Fruit fly (Drosophila melanogaster): ENCODE data around the gene CG31441.

The CG31441 gene

dm6 chr3R:11231705-11232261 lies 4.3 kb upstream of the CG31441 start, which contains the start of the genes CG17187 and Dph3:
Gene CG17187 (minus strand): TSS chr3R:11231879.
Gene Dph3 (plus strand): TSS chr3R:11231912.
- TF ChIP-seq psq (optimal IDR thresholded peaks at IDR 0.05), result no peak
- no peak for TF ChIP-seq EcR (GFP tag; optimal IDR thresholded peaks at IDR 0.05)
- no peak for TF ChIP-seq Dll (optimal IDR thresholded peaks at IDR 0.05)
- no peak for TF ChIP-seq CG8478 (optimal IDR thresholded peaks at IDR 0.05)
- TF ChIP-seq usp (GFP tag; optimal IDR thresholded peaks at IDR 0.05), result no peak
- TF ChIP-seq pan (optimal IDR thresholded peaks at IDR 0.05), result no peak

DNA sequence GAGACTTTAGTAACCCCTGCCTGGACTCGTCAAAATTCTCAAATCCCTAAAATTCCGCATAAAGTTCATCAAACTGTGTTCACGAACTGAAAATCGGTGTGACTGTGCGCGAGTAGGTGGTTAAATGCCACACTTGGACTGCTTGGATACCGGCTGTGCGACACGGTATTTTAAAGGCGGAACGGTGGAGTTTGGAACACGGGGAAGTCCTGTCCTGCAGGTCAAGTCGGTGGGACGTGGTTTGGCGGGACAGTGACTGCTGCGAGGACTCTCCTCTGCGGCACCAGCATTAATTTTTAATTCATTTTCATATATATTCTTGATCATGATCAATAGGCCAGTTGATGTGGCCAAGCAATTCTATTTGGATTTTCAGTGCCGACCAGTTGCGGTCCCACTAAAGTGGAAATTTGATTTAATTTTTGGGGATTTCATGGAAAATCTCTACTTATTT lies 1.1 kb upstream of the CG31441 start, which contains the start of the genes Arfip and CG17721:
Gene Arfip (minus strand): TSS at position 96 of the 454 bp plus-strand sequence.
Gene CG17721 (plus strand): TSS at position 223 of the 454 bp plus-strand sequence.
- TF ChIP-seq Dll (optimal IDR thresholded peaks at IDR 0.05) (no peak), EcR (GFP tag; optimal IDR thresholded peaks at IDR 0.05) (no peak), pan (optimal IDR thresholded peaks at IDR 0.05) (no peak), psq (optimal IDR thresholded peaks at IDR 0.05) (no peak), CG8478 (optimal IDR thresholded peaks at IDR 0.05) (no peak), usp (GFP tag; optimal IDR thresholded peaks at IDR 0.05) (no peak)

DNA sequence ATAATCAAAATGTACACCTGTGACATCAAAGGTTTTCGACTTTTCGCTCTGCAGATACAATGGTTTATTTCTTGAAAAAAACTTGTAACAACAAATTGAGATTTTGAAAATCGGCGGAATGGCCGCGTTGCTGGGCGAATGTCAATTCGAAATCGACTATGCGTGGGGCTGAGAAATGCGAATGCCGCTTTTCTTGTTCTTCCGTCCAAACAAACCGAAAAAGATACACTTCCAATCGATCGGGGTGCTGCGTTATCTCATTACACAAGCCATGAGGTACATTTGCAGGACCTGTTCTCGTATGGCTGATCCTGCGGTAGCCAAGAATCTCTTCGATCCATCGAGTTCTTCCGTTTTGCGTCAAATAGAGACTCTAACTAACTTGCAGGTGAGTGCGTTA lies 1.5 kb downstream of the CG31441 start, which contains the start of gene CG31388:
Gene CG31388 (plus strand): TSS at position 218 of the 400 bp plus-strand sequence.
- TF ChIP-seq psq (optimal IDR thresholded peaks at IDR 0.05), result no peak
- no peak for TF ChIP-seq Dll (optimal IDR thresholded peaks at IDR 0.05)
- TF ChIP-seq pan (optimal IDR thresholded peaks at IDR 0.05), result no peak
- TF ChIP-seq EcR (GFP tag; optimal IDR thresholded peaks at IDR 0.05), result no peak
- TF ChIP-seq usp (GFP tag; optimal IDR thresholded peaks at IDR 0.05), result no peak
- no peak for TF ChIP-seq CG8478 (optimal IDR thresholded peaks at IDR 0.05)

DNA sequence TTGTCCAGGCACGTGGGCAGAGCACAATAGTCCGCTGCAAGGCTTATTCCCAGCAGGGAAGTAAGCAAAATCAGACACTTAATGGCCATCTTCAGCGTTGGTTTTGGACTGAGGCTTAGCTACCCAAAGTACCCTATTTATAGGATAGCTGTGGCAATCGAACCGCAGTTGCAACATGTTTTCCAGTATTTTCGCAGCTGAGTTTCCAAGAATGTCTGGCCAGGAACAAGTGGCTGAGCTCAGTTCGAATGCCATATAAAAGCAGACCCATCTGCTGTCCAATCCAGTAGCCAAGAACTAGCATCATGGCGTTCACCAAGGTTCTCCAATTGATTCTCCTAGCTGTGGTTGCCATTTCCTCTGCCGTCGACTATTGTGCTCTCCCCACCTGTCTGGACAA lies 4.8 kb downstream of the CG31441 start, which contains the start of the genes scpr-B and scpr-A:
Gene scpr-B (minus strand): TSS at position 101 of the 400 bp plus-strand sequence.
Gene scpr-A (plus strand): TSS at position 293 of the 400 bp plus-strand sequence.
- TF ChIP-seq usp (GFP tag; optimal IDR thresholded peaks at IDR 0.05) (no peak), pan (optimal IDR thresholded peaks at IDR 0.05) (no peak), EcR (GFP tag; optimal IDR thresholded peaks at IDR 0.05) (no peak), CG8478 (optimal IDR thresholded peaks at IDR 0.05) (no peak), Dll (optimal IDR thresholded peaks at IDR 0.05) (no peak), psq (optimal IDR thresholded peaks at IDR 0.05) (no peak)

dm6 chr3R:11243057-11243740 lies 7.1 kb downstream of the CG31441 start:
- TF ChIP-seq EcR (GFP tag; optimal IDR thresholded peaks at IDR 0.05) (no peak), CG8478 (optimal IDR thresholded peaks at IDR 0.05) (no peak), psq (optimal IDR thresholded peaks at IDR 0.05) (no peak), pan (optimal IDR thresholded peaks at IDR 0.05) (no peak), usp (GFP tag; optimal IDR thresholded peaks at IDR 0.05) (no peak), Dll (optimal IDR thresholded peaks at IDR 0.05) (no peak)

- TF ChIP-seq EcR (GFP tag; optimal IDR thresholded peaks at IDR 0.05), result no peak
- TF ChIP-seq Dll (optimal IDR thresholded peaks at IDR 0.05), result no peak
- no peak for TF ChIP-seq usp (GFP tag; optimal IDR thresholded peaks at IDR 0.05)
- no peak for TF ChIP-seq psq (optimal IDR thresholded peaks at IDR 0.05)
- no peak for TF ChIP-seq pan (optimal IDR thresholded peaks at IDR 0.05)
- TF ChIP-seq CG8478 (optimal IDR thresholded peaks at IDR 0.05), result no peak
Observed at dm6 chr3R:11243951-11244660, 8.0 kb downstream of the CG31441 start, which contains the start of the genes CG17734 and CG5214. Gene CG17734 (minus strand): TSS chr3R:11243999. Gene CG5214 (plus strand): TSS chr3R:11244302.

DNA sequence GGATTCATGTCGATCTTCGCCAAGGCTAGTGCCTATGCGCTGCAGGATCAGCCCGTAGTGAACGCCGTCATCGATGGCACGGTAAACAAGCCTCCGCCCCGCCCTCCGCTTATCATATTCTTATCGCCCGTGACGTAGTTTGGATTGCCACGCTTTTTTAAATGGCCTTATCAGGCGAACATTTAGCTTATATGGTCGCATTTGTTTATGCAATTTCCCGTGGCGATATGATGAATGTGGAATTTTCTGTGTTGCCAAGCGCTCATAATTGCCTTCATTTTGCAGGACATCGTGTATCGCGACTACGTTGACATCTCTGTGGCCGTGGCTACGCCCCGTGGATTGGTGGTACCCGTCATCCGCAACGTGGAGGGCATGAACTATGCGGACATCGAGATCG lies 9.7 kb downstream of the CG31441 start:
- no peak for TF ChIP-seq CG8478 (optimal IDR thresholded peaks at IDR 0.05)
- no peak for TF ChIP-seq EcR (GFP tag; optimal IDR thresholded peaks at IDR 0.05)
- no peak for TF ChIP-seq pan (optimal IDR thresholded peaks at IDR 0.05)
- TF ChIP-seq usp (GFP tag; optimal IDR thresholded peaks at IDR 0.05), result no peak
- TF ChIP-seq psq (optimal IDR thresholded peaks at IDR 0.05), result no peak
- TF ChIP-seq Dll (optimal IDR thresholded peaks at IDR 0.05), result no peak

- TF ChIP-seq usp (GFP tag; optimal IDR thresholded peaks at IDR 0.05) (no peak), psq (optimal IDR thresholded peaks at IDR 0.05) (no peak), EcR (GFP tag; optimal IDR thresholded peaks at IDR 0.05) (no peak), Dll (optimal IDR thresholded peaks at IDR 0.05) (no peak), CG8478 (optimal IDR thresholded peaks at IDR 0.05) (no peak), pan (optimal IDR thresholded peaks at IDR 0.05) (no peak)
Observed at dm6 chr3R:11246865-11247264, 10.8 kb downstream of the CG31441 start.

DNA sequence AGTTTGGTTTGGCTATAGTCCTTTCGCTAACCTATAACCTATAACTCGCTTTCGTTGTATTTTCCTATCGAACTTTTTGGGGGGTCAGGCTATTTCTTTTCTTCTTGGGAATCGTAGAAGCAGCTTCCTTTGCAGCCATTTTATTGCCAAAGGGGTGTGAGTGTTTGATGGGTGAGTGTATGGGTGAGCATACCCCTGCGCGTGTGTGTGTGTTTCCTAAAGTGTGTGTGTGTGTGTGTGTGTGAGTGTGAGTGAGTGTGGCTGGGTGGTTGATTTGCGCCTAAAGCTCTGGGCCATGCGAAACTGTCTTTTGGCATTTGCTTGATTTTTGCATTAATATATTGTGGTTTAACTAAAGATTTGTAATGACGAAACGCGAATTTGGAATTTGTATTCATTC lies 17.7 kb downstream of the CG31441 start:
- no peak for TF ChIP-seq Dll (optimal IDR thresholded peaks at IDR 0.05)
- no peak for TF ChIP-seq EcR (GFP tag; optimal IDR thresholded peaks at IDR 0.05)
- TF ChIP-seq usp (GFP tag; optimal IDR thresholded peaks at IDR 0.05), result no peak
- no peak for TF ChIP-seq CG8478 (optimal IDR thresholded peaks at IDR 0.05)
- no peak for TF ChIP-seq pan (optimal IDR thresholded peaks at IDR 0.05)
- TF ChIP-seq psq (optimal IDR thresholded peaks at IDR 0.05), result no peak

dm6 chr3R:11254382-11254953 lies 18.4 kb downstream of the CG31441 start:
- TF ChIP-seq psq (optimal IDR thresholded peaks at IDR 0.05), result no peak
- TF ChIP-seq EcR (GFP tag; optimal IDR thresholded peaks at IDR 0.05), result no peak

- no peak for TF ChIP-seq Dll (optimal IDR thresholded peaks at IDR 0.05)
- TF ChIP-seq pan (optimal IDR thresholded peaks at IDR 0.05), result no peak
- no peak for TF ChIP-seq EcR (GFP tag; optimal IDR thresholded peaks at IDR 0.05)
- no peak for TF ChIP-seq psq (optimal IDR thresholded peaks at IDR 0.05)
- no peak for TF ChIP-seq usp (GFP tag; optimal IDR thresholded peaks at IDR 0.05)
Observed at dm6 chr3R:11257537-11257936, 21.5 kb downstream of the CG31441 start.

All from whole organism.